Worm (Caenorhabditis elegans) whole organism, mixed stage, embryonic: ENCODE data around the gene rle-1.

Source experiments
- bed-3 ChIP-seq: fragments of 200-800 bp; sonication (Bioruptor generic); optimal IDR thresholded peaks from 3 replicates; lab custom pipeline; 2018; ENCODE audit warnings: mild to moderate bottlenecking, missing genetic modification characterization, moderate library complexity, missing compliant biosample characterization
- ceh-43 ChIP-seq: fragments of 200-800 bp; sonication (Bioruptor generic); optimal IDR thresholded peaks from 2 replicates; lab custom pipeline; 2018; ENCODE audit warnings: mild to moderate bottlenecking, missing genetic modification characterization, moderate library complexity, missing compliant biosample characterization
- ceh-83 ChIP-seq: fragments of 200-800 bp; sonication (Bioruptor generic); optimal IDR thresholded peaks from 2 replicates; lab custom pipeline; 2018; ENCODE audit warnings: mild to moderate bottlenecking, missing genetic modification characterization, missing compliant biosample characterization
- ces-1 ChIP-seq: fragments of 150-350 bp; optimal IDR thresholded peaks from 2 replicates; lab custom pipeline; 2014; ENCODE audit warnings: missing biosample characterization, missing genetic modification reagents, missing genetic modification characterization
- drap-1 ChIP-seq: fragments of 200-800 bp; sonication (Bioruptor generic); optimal IDR thresholded peaks from 3 replicates; lab custom pipeline; 2018; ENCODE audit warnings: mild to moderate bottlenecking, missing genetic modification characterization, missing compliant biosample characterization
- elt-1 ChIP-seq: sonication (generic microtip); optimal IDR thresholded peaks from 2 replicates; lab custom pipeline; 2017; ENCODE audit warnings: missing genetic modification characterization, mild to moderate bottlenecking, missing compliant biosample characterization, antibody characterized with exemption, moderate library complexity, borderline replicate concordance; ENCODE audit not compliant: insufficient read depth
- elt-3 ChIP-seq: fragments of 150-350 bp; optimal IDR thresholded peaks from 2 replicates; lab custom pipeline; 2014; ENCODE audit warnings: missing biosample characterization, missing genetic modification characterization
- flh-1 ChIP-seq: fragments of 200-800 bp; sonication (Bioruptor generic); optimal IDR thresholded peaks from 2 replicates; lab custom pipeline; 2018; ENCODE audit warnings: mild to moderate bottlenecking, missing genetic modification characterization, moderate library complexity, missing compliant biosample characterization
- ham-2 ChIP-seq: fragments of 200-800 bp; sonication (Bioruptor generic); optimal IDR thresholded peaks from 2 replicates; lab custom pipeline; 2018; ENCODE audit warnings: mild to moderate bottlenecking, missing genetic modification characterization, missing compliant biosample characterization
- hlh-1 ChIP-seq: fragments of 150-350 bp; optimal IDR thresholded peaks from 2 replicates; lab custom pipeline; 2014; ENCODE audit warnings: missing biosample characterization, missing genetic modification reagents, missing genetic modification characterization
- lin-13 ChIP-seq: fragments of 150-350 bp; optimal IDR thresholded peaks from 2 replicates; lab custom pipeline; 2014; ENCODE audit warnings: missing biosample characterization, missing genetic modification characterization
- lin-32 ChIP-seq: fragments of 200-800 bp; sonication (Bioruptor generic); optimal IDR thresholded peaks from 2 replicates; lab custom pipeline; 2018; ENCODE audit warnings: mild to moderate bottlenecking, missing genetic modification characterization, missing compliant biosample characterization
- lsy-2 ChIP-seq: fragments of 150-350 bp; optimal IDR thresholded peaks from 2 replicates; lab custom pipeline; 2014; ENCODE audit warnings: missing biosample characterization, missing genetic modification characterization
- mab-5 ChIP-seq: fragments of 150-350 bp; optimal IDR thresholded peaks from 2 replicates; lab custom pipeline; 2014; ENCODE audit warnings: missing biosample characterization, missing genetic modification characterization
- mep-1 ChIP-seq: fragments of 150-350 bp; optimal IDR thresholded peaks from 2 replicates; lab custom pipeline; 2017; ENCODE audit warnings: missing biosample characterization, missing genetic modification reagents, missing genetic modification characterization, inconsistent platforms
- nhr-12 ChIP-seq: fragments of 150-350 bp; optimal IDR thresholded peaks from 2 replicates; lab custom pipeline; 2014; ENCODE audit warnings: missing biosample characterization, missing genetic modification characterization
- nhr-2 ChIP-seq: fragments of 150-350 bp; optimal IDR thresholded peaks from 2 replicates; lab custom pipeline; 2014; ENCODE audit warnings: missing biosample characterization, missing genetic modification characterization
- nhr-237 ChIP-seq: fragments of 150-350 bp; optimal IDR thresholded peaks from 2 replicates; lab custom pipeline; 2014; ENCODE audit warnings: missing biosample characterization, missing genetic modification characterization
- pha-4 ChIP-seq: fragments of 150-350 bp; optimal IDR thresholded peaks from 2 replicates; lab custom pipeline; 2018; ENCODE audit warnings: missing biosample characterization, missing genetic modification reagents, missing genetic modification characterization
- sem-2 ChIP-seq: fragments of 200-800 bp; sonication (Bioruptor generic); optimal IDR thresholded peaks from 2 replicates; lab custom pipeline; 2018; ENCODE audit warnings: mild to moderate bottlenecking, missing genetic modification characterization, missing compliant biosample characterization
- snpc-4 ChIP-seq: fragments of 150-350 bp; optimal IDR thresholded peaks from 2 replicates; lab custom pipeline; 2014; ENCODE audit warnings: missing biosample characterization, missing genetic modification characterization
- tbx-8 ChIP-seq: fragments of 200-800 bp; sonication (Bioruptor generic); optimal IDR thresholded peaks from 2 replicates; lab custom pipeline; 2018; ENCODE audit warnings: mild to moderate bottlenecking, missing genetic modification characterization, moderate library complexity, missing compliant biosample characterization
- unc-120 ChIP-seq: sonication (generic microtip); optimal IDR thresholded peaks from 2 replicates; lab custom pipeline; 2017; ENCODE audit warnings: missing genetic modification characterization, missing compliant biosample characterization; ENCODE audit not compliant: poor library complexity, severe bottlenecking
- unc-62 ChIP-seq: fragments of 150-350 bp; optimal IDR thresholded peaks from 2 replicates; lab custom pipeline; 2014; ENCODE audit warnings: missing biosample characterization, missing genetic modification reagents, missing genetic modification characterization
- zip-8 ChIP-seq: fragments of 150-350 bp; optimal IDR thresholded peaks from 2 replicates; lab custom pipeline; 2014; ENCODE audit warnings: missing biosample characterization, missing genetic modification characterization

The rle-1 gene

DNA sequence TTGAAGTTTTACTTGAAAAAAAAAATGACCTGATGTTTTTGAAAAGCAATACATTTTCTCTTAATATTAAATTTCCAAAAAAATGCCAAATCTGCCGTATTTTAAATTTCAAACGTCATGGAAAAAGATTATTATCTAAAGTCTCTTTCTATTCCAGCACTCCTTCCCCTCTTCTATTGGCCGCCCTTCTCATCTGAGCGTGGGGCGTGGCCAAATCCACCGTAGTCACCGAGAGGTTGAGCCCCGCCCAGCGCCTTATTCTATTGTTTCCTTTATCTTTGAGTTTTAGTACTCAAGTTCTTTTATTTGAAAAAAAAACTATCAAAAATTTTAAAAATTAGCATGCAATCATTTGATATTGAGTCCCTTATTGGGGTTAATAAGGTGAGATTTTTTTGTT, 16.0 kb upstream of the rle-1 start, which contains the start of gene vab-7:
Gene vab-7 (plus strand): TSS at position 301 of the 400 bp plus-strand sequence.
- TF ChIP-seq lsy-2 (tag; lab: Kevin White, UChicago) (peak; percentile 45), flh-1 (GFP tag; lab: Kevin White, UChicago) (no peak), lin-32 (no peak)
- TF ChIP-seq, all 35 proteins: peak for 1

DNA sequence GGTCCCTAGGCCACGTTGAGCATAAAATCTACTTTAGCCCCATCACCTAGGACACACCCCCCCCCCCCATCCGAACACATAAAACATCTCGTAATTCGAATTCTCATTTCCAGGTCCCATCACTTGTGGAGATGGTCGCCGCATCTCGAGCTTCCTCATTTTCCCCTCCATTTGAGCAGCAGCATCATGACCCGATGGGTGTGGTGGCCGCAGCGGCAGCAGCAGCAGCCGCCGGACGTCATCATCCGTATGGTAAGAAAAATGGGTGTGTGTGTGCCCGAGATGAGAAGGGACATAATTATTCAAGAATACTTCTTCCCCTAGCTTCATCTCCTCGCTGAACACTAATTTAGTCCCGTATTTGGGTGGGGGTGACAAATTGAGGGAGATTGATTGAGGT, 14.6 kb upstream of the rle-1 start:
- TF ChIP-seq elt-3 (no peak), zip-8 (tag; lab: Kevin White, UChicago) (no peak), flh-1 (GFP tag; lab: Kevin White, UChicago) (no peak), mab-5 (no peak), tbx-8 (GFP tag; lab: Kevin White, UChicago) (no peak), bed-3 (GFP tag; lab: Kevin White, UChicago) (no peak), unc-120 (tag; lab: Kevin White, UChicago) (no peak), drap-1 (GFP tag; lab: Kevin White, UChicago) (no peak), lin-13 (tag; lab: Kevin White, UChicago) (no peak), mep-1 (tag; lab: Kevin White, UChicago) (no peak), ceh-83 (GFP tag; lab: Kevin White, UChicago) (no peak)
- TF ChIP-seq, all 35 proteins: peak for 0

DNA sequence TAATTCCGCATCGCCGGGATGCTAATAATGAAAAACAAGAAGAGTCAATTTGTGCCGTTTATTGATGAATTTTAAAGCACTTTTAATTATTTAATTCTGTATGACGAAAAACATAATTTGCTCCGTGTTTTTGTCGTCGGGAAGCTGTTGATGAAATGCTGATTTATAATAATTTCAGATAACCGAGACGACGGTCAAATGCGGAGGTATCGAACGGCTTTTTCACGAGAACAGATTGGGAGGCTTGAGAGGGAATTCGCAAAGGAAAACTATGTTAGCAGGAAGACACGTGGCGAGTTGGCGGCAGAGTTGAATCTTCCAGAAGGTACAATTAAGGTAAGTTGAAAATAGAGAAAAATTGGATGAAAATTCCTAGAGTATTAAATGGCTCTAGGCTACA, 12.5 kb upstream of the rle-1 start:
- TF ChIP-seq ceh-83 (GFP tag; lab: Kevin White, UChicago), result no peak

DNA sequence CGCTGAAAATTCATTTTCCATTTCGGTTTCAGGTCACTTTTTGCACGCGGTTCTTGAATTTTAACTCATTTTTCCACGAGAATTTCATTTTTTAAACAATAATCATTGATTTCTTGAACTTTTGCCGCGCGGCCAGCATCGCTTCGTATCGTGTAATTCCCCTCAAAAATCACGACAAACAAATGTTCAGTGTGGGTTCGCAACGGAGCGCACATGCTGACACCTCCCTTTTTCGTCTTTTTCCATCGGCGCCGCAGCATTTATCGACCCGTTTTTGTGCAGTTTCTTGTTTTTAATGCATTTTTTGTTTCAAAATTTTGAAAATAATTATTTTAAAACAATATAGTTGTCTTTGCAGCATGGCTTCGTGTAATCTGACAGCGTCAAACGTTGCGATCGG, 5.2 kb upstream of the rle-1 start, which contains the start of gene M142.5:
Gene M142.5 (plus strand): TSS at position 352 of the 400 bp plus-strand sequence.
- TF ChIP-seq lsy-2 (tag; lab: Kevin White, UChicago) (peak; percentile 2), unc-120 (tag; lab: Kevin White, UChicago) (peak; percentile 60), pha-4 (tag; lab: Kevin White, UChicago) (peak; percentile 30), lin-13 (tag; lab: Kevin White, UChicago) (peak; percentile 48), mep-1 (tag; lab: Kevin White, UChicago) (no peak), hlh-1 (peak; percentile 49)

DNA sequence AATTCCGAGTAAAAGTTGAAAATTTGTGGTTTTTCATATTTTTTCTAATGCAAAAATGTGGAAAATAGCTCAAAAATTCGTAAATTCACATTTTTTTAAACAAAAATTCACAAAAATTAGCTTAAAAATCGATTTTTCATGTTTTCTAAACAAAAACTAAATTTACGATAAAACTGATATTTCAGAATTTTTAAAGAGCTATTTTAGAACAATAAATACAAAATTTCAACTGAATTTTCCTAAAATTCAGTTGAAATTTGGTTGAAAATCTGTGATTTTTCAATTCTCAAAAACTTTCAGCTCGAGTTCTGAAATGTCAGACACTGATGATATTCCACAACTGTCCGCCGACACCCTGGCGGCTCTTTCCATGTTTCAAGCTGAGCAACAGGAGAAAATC, 2.7 kb upstream of the rle-1 start, which contains the start of gene M142.8:
Gene M142.8 (plus strand): TSS at position 301 of the 400 bp plus-strand sequence.
- TF ChIP-seq ceh-83 (GFP tag; lab: Kevin White, UChicago) (no peak), ham-2 (GFP tag; lab: Kevin White, UChicago) (no peak), snpc-4 (no peak), elt-1 (tag; lab: Kevin White, UChicago) (no peak), nhr-237 (tag; lab: Kevin White, UChicago) (no peak), unc-120 (tag; lab: Kevin White, UChicago) (no peak), ces-1 (GFP tag; lab: Kevin White, UChicago) (no peak)

DNA sequence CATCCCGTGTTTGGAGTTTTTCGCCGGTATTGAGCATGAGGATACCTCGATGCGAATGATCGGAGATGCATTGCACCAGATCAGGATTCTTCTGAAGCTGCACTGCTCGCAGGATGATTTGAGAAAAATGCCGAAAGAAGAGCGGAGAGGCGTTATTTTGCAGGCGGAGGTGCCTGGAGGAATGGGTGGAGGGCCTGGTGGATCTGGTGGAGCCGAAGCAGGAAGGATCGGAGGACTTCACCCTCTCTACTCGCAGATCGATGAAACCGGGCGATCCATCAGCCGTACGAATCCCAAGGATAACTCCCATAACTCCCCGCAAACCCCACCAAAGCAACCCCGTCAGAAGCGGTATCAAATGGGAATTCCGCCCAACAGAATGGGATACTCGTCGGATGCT, 3.1 kb downstream of the rle-1 start:
- no peak for TF ChIP-seq unc-62 (GFP tag; lab: Kevin White, UChicago)

DNA sequence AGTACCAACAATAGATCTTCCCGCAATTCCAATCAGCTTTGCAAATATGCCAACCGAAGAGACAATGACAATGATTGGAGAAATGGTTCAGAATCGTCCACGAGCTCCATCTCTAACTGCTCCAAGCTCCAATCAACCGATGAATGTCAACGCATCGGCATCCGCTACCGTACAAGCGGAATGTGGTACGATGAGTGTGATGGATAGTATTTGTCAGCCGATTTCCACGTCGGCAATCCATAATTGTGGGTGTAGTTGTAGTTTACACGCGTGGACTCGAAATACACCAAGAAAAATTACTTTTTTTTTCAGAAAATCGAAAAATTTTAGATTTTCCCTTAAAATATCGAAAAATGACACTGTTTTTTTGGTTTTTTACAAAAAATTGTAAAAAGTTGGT, 6.9 kb downstream of the rle-1 start:
- no peak for TF ChIP-seq sem-2
- no peak for TF ChIP-seq ceh-43
- TF ChIP-seq hlh-1, result no peak
- TF ChIP-seq, all 35 proteins: peak for 0

DNA sequence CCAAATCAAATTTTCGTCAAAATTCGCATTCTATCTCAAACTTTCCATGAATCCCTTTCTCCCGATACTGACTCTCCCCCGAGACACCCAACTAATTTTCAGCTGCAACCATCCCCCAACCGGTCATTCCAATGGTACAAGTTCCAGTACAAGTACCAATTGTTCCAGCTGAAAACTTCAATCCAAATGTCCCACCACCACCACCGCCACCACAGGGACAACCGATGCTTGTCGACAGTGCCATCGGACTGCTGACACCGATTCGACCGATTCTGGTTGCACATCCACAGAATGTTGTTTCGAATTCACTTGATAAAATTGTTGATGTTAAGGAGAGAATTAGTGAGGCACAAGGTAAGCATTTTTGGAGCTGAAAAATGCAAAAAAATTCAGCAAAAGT, 9.5 kb downstream of the rle-1 start:
- TF ChIP-seq nhr-12 (tag; lab: Kevin White, UChicago), result no peak
- no peak for TF ChIP-seq nhr-2 (tag; lab: Kevin White, UChicago)
- TF ChIP-seq nhr-237 (tag; lab: Kevin White, UChicago), result no peak
- TF ChIP-seq, all 35 proteins: peak for 0
